Worm (Caenorhabditis elegans) whole organism, late embryonic: Measurements from ENCODE around the gene T26H5.14.

Experiments used
- C08G9.2 ChIP-seq: sonication (generic microtip); optimal IDR thresholded peaks from 2 replicates; lab custom pipeline; 2016; ENCODE audit warnings: mild to moderate bottlenecking, missing genetic modification characterization, moderate library complexity, missing compliant biosample characterization
- C38D4.7 ChIP-seq: fragments of 200-800 bp; sonication (Bioruptor generic); optimal IDR thresholded peaks from 2 replicates; lab custom pipeline; 2018; ENCODE audit warnings: mild to moderate bottlenecking, missing genetic modification characterization, moderate library complexity, missing compliant biosample characterization
- K09A11.1 ChIP-seq: sonication (generic microtip); optimal IDR thresholded peaks from 2 replicates; lab custom pipeline; 2017; ENCODE audit warnings: antibody characterized with exemption, mild to moderate bottlenecking, missing genetic modification characterization, missing compliant biosample characterization; ENCODE audit not compliant: insufficient read depth
- T23F11.4 ChIP-seq: fragments of 200-800 bp; sonication (Bioruptor generic); optimal IDR thresholded peaks from 2 replicates; lab custom pipeline; 2018; ENCODE audit warnings: mild to moderate bottlenecking, missing genetic modification characterization, missing compliant biosample characterization
- ahr-1 ChIP-seq: sonication (generic microtip); optimal IDR thresholded peaks from 2 replicates; lab custom pipeline; 2016; ENCODE audit warnings: missing genetic modification characterization, missing compliant biosample characterization
- ceh-18 ChIP-seq: sonication (generic microtip); optimal IDR thresholded peaks from 2 replicates; lab custom pipeline; 2016; ENCODE audit warnings: missing genetic modification characterization, missing compliant biosample characterization
- ceh-19 ChIP-seq: fragments of 200-800 bp; sonication (Bioruptor generic); optimal IDR thresholded peaks from 2 replicates; lab custom pipeline; 2018; ENCODE audit warnings: mild to moderate bottlenecking, missing genetic modification characterization, missing compliant biosample characterization
- ceh-2 ChIP-seq: sonication (generic microtip); optimal IDR thresholded peaks from 2 replicates; lab custom pipeline; 2016; ENCODE audit warnings: missing genotype, missing genetic modification characterization, missing compliant biosample characterization
- ceh-31 ChIP-seq: sonication (generic microtip); optimal IDR thresholded peaks from 2 replicates; lab custom pipeline; 2016; ENCODE audit warnings: missing genetic modification characterization, missing compliant biosample characterization
- ceh-48 ChIP-seq: sonication (generic microtip); optimal IDR thresholded peaks from 2 replicates; lab custom pipeline; 2016; ENCODE audit warnings: missing genetic modification characterization, inconsistent platforms, missing compliant biosample characterization
- ceh-9 ChIP-seq: sonication (generic microtip); optimal IDR thresholded peaks from 2 replicates; lab custom pipeline; 2016; ENCODE audit warnings: mild to moderate bottlenecking, missing genetic modification characterization, inconsistent platforms, missing compliant biosample characterization
- che-1 ChIP-seq: sonication (generic microtip); optimal IDR thresholded peaks from 2 replicates; lab custom pipeline; 2016; ENCODE audit warnings: mild to moderate bottlenecking, missing genetic modification characterization, missing compliant biosample characterization
- dve-1 ChIP-seq: sonication (generic microtip); optimal IDR thresholded peaks from 2 replicates; lab custom pipeline; 2017; ENCODE audit warnings: antibody characterized with exemption, mild to moderate bottlenecking, missing genetic modification characterization, missing compliant biosample characterization
- eyg-1 ChIP-seq: sonication (generic microtip); optimal IDR thresholded peaks from 2 replicates; lab custom pipeline; 2016; ENCODE audit warnings: missing genotype, missing genetic modification characterization, missing compliant biosample characterization
- fax-1 ChIP-seq: sonication (generic microtip); optimal IDR thresholded peaks from 2 replicates; lab custom pipeline; 2016; ENCODE audit warnings: missing genotype, missing genetic modification characterization, missing compliant biosample characterization
- gmeb-2 ChIP-seq: sonication (generic microtip); optimal IDR thresholded peaks from 2 replicates; lab custom pipeline; 2016; ENCODE audit warnings: missing genetic modification characterization, inconsistent platforms, missing compliant biosample characterization
- hlh-13 ChIP-seq: fragments of 200-800 bp; sonication (Bioruptor generic); optimal IDR thresholded peaks from 2 replicates; lab custom pipeline; 2018; ENCODE audit warnings: mild to moderate bottlenecking, missing genetic modification characterization, missing compliant biosample characterization
- hlh-6 ChIP-seq: sonication (generic microtip); optimal IDR thresholded peaks from 2 replicates; lab custom pipeline; 2016; ENCODE audit warnings: missing genotype, missing genetic modification characterization, missing compliant biosample characterization
- hlh-8 ChIP-seq: sonication (generic microtip); optimal IDR thresholded peaks from 2 replicates; lab custom pipeline; 2016; ENCODE audit warnings: missing genotype, missing genetic modification characterization, missing compliant biosample characterization
- madf-2 ChIP-seq: sonication (generic microtip); optimal IDR thresholded peaks from 2 replicates; lab custom pipeline; 2017; ENCODE audit warnings: missing genetic modification characterization, missing compliant biosample characterization
- pag-3 ChIP-seq: sonication (generic microtip); optimal IDR thresholded peaks from 2 replicates; lab custom pipeline; 2016; ENCODE audit warnings: missing compliant biosample characterization, missing genetic modification characterization, borderline replicate concordance
- pax-1 ChIP-seq: fragments of 150-350 bp; optimal IDR thresholded peaks from 2 replicates; lab custom pipeline; 2014; ENCODE audit warnings: missing biosample characterization, missing genetic modification characterization
- pha-4 ChIP-seq: fragments of 150-350 bp; optimal IDR thresholded peaks from 2 replicates; lab custom pipeline; 2018; ENCODE audit warnings: missing biosample characterization, missing genetic modification reagents, missing genetic modification characterization
- pqm-1 ChIP-seq: sonication (generic microtip); optimal IDR thresholded peaks from 2 replicates; lab custom pipeline; 2016; ENCODE audit warnings: missing genetic modification characterization, missing compliant biosample characterization
- sdc-2 ChIP-seq: sonication (generic microtip); optimal IDR thresholded peaks from 2 replicates; lab custom pipeline; 2016; ENCODE audit warnings: missing genotype, missing genetic modification characterization, missing compliant biosample characterization
- sox-4 ChIP-seq: sonication (generic microtip); optimal IDR thresholded peaks from 2 replicates; lab custom pipeline; 2017; ENCODE audit warnings: mild to moderate bottlenecking, missing genetic modification characterization, inconsistent platforms, missing compliant biosample characterization
- syd-9 ChIP-seq: sonication (generic microtip); optimal IDR thresholded peaks from 2 replicates; lab custom pipeline; 2016; ENCODE audit warnings: mild to moderate bottlenecking, missing genetic modification characterization, moderate library complexity, missing compliant biosample characterization
- tbx-2 ChIP-seq: sonication (generic microtip); optimal IDR thresholded peaks from 2 replicates; lab custom pipeline; 2016; ENCODE audit warnings: missing genetic modification characterization, missing compliant biosample characterization
- tbx-7 ChIP-seq: sonication (generic microtip); optimal IDR thresholded peaks from 2 replicates; lab custom pipeline; 2016; ENCODE audit warnings: missing genotype, missing genetic modification characterization, missing compliant biosample characterization
- ttx-3 ChIP-seq: sonication (generic microtip); optimal IDR thresholded peaks from 2 replicates; lab custom pipeline; 2016; ENCODE audit warnings: missing genetic modification reagents, missing genetic modification characterization, missing compliant biosample characterization
- unc-3 ChIP-seq, 2 experiments: fragments of 200-800 bp in 1 of 2; sonication (Bioruptor generic) in 1 of 2; sonication (generic microtip) in 1 of 2; conservative IDR thresholded peaks in 1 of 2; optimal IDR thresholded peaks in 1 of 2; 2 replicates each; pipeline versions ENCODE4 v1.3.6 to Lab custom; 2016 to 2022; ENCODE audit warnings: missing compliant biosample characterization in 2 of 2, missing genetic modification characterization in 2 of 2, missing genetic modification reagents in 1 of 2
- unc-55 ChIP-seq: sonication (generic microtip); optimal IDR thresholded peaks from 2 replicates; lab custom pipeline; 2017; ENCODE audit warnings: missing biosample characterization, missing genetic modification reagents, missing genetic modification characterization
- unc-86 ChIP-seq: sonication (generic microtip); optimal IDR thresholded peaks from 2 replicates; lab custom pipeline; 2016; ENCODE audit warnings: missing genetic modification characterization, missing compliant biosample characterization
- zip-5 ChIP-seq: sonication (generic microtip); optimal IDR thresholded peaks from 2 replicates; lab custom pipeline; 2016; ENCODE audit warnings: missing genetic modification characterization, missing compliant biosample characterization

Gene T26H5.14

DNA sequence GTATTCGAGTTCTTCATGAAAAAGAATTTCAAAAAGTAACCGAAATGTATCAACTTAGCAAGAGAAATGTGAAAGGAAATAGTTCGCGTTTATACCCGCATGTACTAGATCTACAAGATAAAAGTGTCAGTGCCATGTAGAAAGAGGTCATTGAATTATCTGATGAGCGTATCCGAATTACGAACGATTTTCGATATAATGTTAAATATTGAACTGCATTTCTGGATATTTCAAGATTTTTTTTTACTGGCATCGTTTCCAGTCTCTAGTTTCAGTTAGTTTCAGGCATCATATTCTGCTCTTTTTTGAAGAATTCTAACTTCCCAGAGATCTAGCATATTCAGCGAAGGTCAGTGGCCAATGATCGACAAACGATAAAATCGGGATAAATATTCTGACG is 32.4 kb downstream of the T26H5.14 start, which contains the start of gene nhr-150:
Gene nhr-150, minus strand, starts transcription at position 92 of the 400 bp plus-strand sequence.
- TF ChIP-seq ceh-9 (no peak), pqm-1 (no peak), ahr-1 (tag; lab: Kevin White, UChicago) (no peak), dve-1 (tag; lab: Kevin White, UChicago) (no peak), gmeb-2 (tag; lab: Kevin White, UChicago) (no peak), sdc-2 (tag; lab: Kevin White, UChicago) (no peak)

DNA sequence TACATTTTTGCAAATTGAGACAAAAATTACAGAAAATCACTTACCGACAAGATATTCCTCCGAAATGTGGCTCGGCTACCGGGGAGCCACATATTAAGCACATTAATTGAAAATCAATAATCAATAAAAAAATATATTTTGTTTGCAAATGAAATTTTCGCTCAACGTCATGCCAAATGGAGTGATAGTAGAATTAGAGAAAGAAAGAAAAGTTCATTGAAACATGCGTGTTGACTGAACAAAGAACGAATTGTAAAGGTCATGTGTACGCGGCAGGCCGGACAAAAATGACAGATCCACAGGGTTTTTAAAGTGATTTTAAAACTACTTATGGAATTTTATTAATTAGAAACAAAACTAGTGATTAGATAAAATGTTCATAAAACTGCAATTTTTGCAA is 34.6 kb downstream of the T26H5.14 start:
- TF ChIP-seq che-1 (tag; lab: Kevin White, UChicago) (no peak), dve-1 (tag; lab: Kevin White, UChicago) (no peak), pax-1 (tag; lab: Kevin White, UChicago) (no peak), tbx-7 (tag; lab: Kevin White, UChicago) (no peak), ceh-2 (tag; lab: Kevin White, UChicago) (no peak)

DNA sequence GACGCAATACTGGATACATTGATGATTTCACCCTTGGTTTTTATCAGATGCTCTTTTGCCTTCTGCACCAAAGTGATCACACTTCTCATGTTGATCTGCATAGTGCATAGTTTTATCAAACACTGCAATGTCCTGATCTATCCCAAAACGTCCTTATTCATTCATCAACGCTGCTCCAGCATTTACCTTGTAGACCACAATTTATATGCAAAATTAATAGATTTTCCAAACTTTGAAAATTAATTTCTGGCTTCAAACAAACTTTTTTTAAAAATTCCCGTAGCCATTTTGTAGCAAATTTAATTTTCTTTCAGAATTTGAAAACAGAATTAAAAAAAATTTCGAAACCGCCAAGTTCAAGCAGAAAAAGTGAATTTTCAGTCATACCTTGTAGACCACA is 35.6 kb downstream of the T26H5.14 start, which contains the start of gene C06B8.3:
Gene C06B8.3, minus strand, starts transcription at position 101 of the 400 bp plus-strand sequence.
- TF ChIP-seq madf-2 (tag; lab: Kevin White, UChicago): no peak
- no peak for TF ChIP-seq ceh-2 (tag; lab: Kevin White, UChicago)
- TF ChIP-seq syd-9: no peak
- TF ChIP-seq ceh-48: no peak
- no peak for TF ChIP-seq zip-5
- no peak for TF ChIP-seq unc-55 (GFP tag; lab: Kevin White, UChicago)
- TF ChIP-seq sox-4 (tag; lab: Kevin White, UChicago): no peak
- no peak for TF ChIP-seq ahr-1 (tag; lab: Kevin White, UChicago)
- TF ChIP-seq eyg-1 (tag; lab: Kevin White, UChicago): no peak
- no peak for TF ChIP-seq ceh-18 (tag; lab: Kevin White, UChicago)
- TF ChIP-seq fax-1 (tag; lab: Kevin White, UChicago): no peak
- TF ChIP-seq ceh-19: no peak
- TF ChIP-seq pax-1 (tag; lab: Kevin White, UChicago): no peak
- TF ChIP-seq hlh-6 (tag; lab: Kevin White, UChicago): no peak
- no peak for TF ChIP-seq hlh-8 (tag; lab: Kevin White, UChicago)
- TF ChIP-seq pha-4 (tag; lab: Kevin White, UChicago): no peak
- no peak for TF ChIP-seq T23F11.4 (GFP tag; lab: Kevin White, UChicago)
- TF ChIP-seq C08G9.2 (tag; lab: Kevin White, UChicago): no peak
- no peak for TF ChIP-seq C38D4.7 (GFP tag; lab: Kevin White, UChicago)

DNA sequence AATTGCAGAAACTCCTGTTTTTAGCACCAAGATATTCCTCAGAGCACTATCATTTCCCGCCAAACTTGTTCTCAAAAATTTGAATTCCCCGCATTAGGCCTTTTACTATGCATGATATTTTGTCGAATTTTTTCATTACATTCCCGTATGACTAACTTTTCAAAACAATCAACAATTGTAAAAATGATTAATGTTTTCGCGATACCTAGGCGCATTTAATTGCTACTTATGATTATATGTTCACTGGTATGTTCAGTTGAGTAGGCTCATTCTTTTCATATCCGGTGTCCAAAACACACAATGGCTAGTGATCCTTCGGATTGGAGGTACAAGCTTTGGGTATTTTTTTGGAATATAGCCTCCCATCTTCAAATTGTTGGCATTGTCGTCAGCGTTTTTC is 38.8 kb downstream of the T26H5.14 start, which contains the start of gene srw-21:
Gene srw-21, plus strand, starts transcription at position 301 of the 400 bp plus-strand sequence.
- no peak for TF ChIP-seq ceh-31 (tag; lab: Kevin White, UChicago)
- no peak for TF ChIP-seq ceh-9
- TF ChIP-seq ceh-19: no peak
- no peak for TF ChIP-seq tbx-2
- no peak for TF ChIP-seq hlh-8 (tag; lab: Kevin White, UChicago)
- TF ChIP-seq pag-3 (tag; lab: Kevin White, UChicago): no peak
- TF ChIP-seq hlh-13 (GFP tag; lab: Kevin White, UChicago): no peak
- no peak for TF ChIP-seq K09A11.1 (tag; lab: Kevin White, UChicago)
- TF ChIP-seq ttx-3 (tag; lab: Kevin White, UChicago): no peak
- TF ChIP-seq unc-3 (GFP tag; conservative IDR thresholded peaks at IDR 0.05; lab: Robert Waterston, UW): no peak
- no peak for TF ChIP-seq unc-3 (tag; optimal IDR thresholded peaks at IDR 0.05; lab: Kevin White, UChicago)
- TF ChIP-seq unc-86 (tag; lab: Kevin White, UChicago): no peak
- no peak for TF ChIP-seq madf-2 (tag; lab: Kevin White, UChicago)
- no peak for TF ChIP-seq gmeb-2 (tag; lab: Kevin White, UChicago)
- TF ChIP-seq ceh-2 (tag; lab: Kevin White, UChicago): no peak
- TF ChIP-seq, all 69 proteins: peak for 0
